Fruit fly (Drosophila melanogaster) whole organism, embryonic: ENCODE measurements around the gene Max.
A peak's percentile ranks its signal among the peaks of the same experiment; 100 is the strongest.

Experiments
- ATbp ChIP-seq: fragments of 200-800 bp; sonication (Bioruptor generic); optimal IDR thresholded peaks from 2 replicates; lab custom pipeline; 2017; ENCODE audit warnings: missing biosample characterization, mild to moderate bottlenecking, missing genetic modification characterization, missing genetic modification reagents
- Adf1 ChIP-seq: fragments of 200-800 bp; sonication (Bioruptor generic); IDR thresholded peaks from 2 replicates; pipeline ENCODE4 v1.3.6; 2022; ENCODE audit warnings: missing biosample characterization, missing genetic modification characterization
- Atf6 ChIP-seq: fragments of 200-800 bp; sonication (Bioruptor generic); IDR thresholded peaks from 2 replicates; pipeline ENCODE4 v1.3.6; 2022; ENCODE audit warnings: missing biosample characterization, missing genetic modification characterization
- B-H1 ChIP-seq: fragments of 200-800 bp; sonication (Bioruptor generic); IDR thresholded peaks from 3 replicates; pipeline ENCODE4 v1.3.6; 2022; ENCODE audit warnings: missing biosample characterization, missing genetic modification characterization
- CG10366 ChIP-seq: fragments of 200-800 bp; sonication (Bioruptor generic); IDR thresholded peaks from 2 replicates; pipeline ENCODE4 v1.3.6; 2022; ENCODE audit warnings: missing biosample characterization, missing genetic modification characterization
- CG11695 ChIP-seq: fragments of 200-800 bp; sonication (Bioruptor generic); IDR thresholded peaks from 3 replicates; pipeline ENCODE4 v1.3.6; 2022; ENCODE audit warnings: missing biosample characterization, missing genetic modification characterization
- CG12071 ChIP-seq: fragments of 200-800 bp; sonication (Bioruptor generic); optimal IDR thresholded peaks from 3 replicates; lab custom pipeline; 2018; ENCODE audit warnings: missing biosample characterization, mild to moderate bottlenecking, missing genetic modification characterization
- CG13296 ChIP-seq: fragments of 200-800 bp; sonication (Bioruptor generic); optimal IDR thresholded peaks from 3 replicates; lab custom pipeline; 2018; ENCODE audit warnings: missing biosample characterization, mild to moderate bottlenecking, missing genetic modification characterization
- CG13624 ChIP-seq: fragments of 200-800 bp; sonication (Bioruptor generic); optimal IDR thresholded peaks from 2 replicates; lab custom pipeline; 2016; ENCODE audit warnings: missing biosample characterization, missing genetic modification characterization
- CG13894 ChIP-seq: fragments of 200-800 bp; sonication (Bioruptor generic); optimal IDR thresholded peaks from 3 replicates; lab custom pipeline; 2018; ENCODE audit warnings: missing biosample characterization, mild to moderate bottlenecking, missing genetic modification characterization, moderate library complexity
- CG14860 ChIP-seq: fragments of 200-800 bp; sonication (Bioruptor generic); IDR thresholded peaks from 3 replicates; pipeline ENCODE4 v1.3.6; 2022; ENCODE audit warnings: missing biosample characterization, missing genetic modification characterization; ENCODE audit not compliant: partially characterized antibody
- CG16779 ChIP-seq: fragments of 200-800 bp; sonication (Bioruptor generic); IDR thresholded peaks from 2 replicates; pipeline ENCODE4 v1.3.6; 2022; ENCODE audit warnings: missing biosample characterization, missing genetic modification characterization
- CG17359 ChIP-seq: fragments of 200-800 bp; sonication (Bioruptor generic); optimal IDR thresholded peaks from 3 replicates; lab custom pipeline; 2018; ENCODE audit warnings: missing biosample characterization, mild to moderate bottlenecking, missing genetic modification characterization, moderate library complexity
- CG2199 ChIP-seq: fragments of 200-800 bp; sonication (Bioruptor generic); IDR thresholded peaks from 3 replicates; pipeline ENCODE4 v1.3.6; 2022; ENCODE audit warnings: missing biosample characterization, missing genetic modification characterization
- CG6765 ChIP-seq: fragments of 200-800 bp; sonication (Bioruptor generic); optimal IDR thresholded peaks from 3 replicates; lab custom pipeline; 2017; ENCODE audit warnings: missing biosample characterization, mild to moderate bottlenecking, missing genetic modification characterization
- CG8944 ChIP-seq: fragments of 200-800 bp; sonication (Bioruptor generic); optimal IDR thresholded peaks from 3 replicates; lab custom pipeline; 2016; ENCODE audit warnings: missing biosample characterization, missing genetic modification characterization
- CG9437 ChIP-seq: fragments of 200-800 bp; sonication (Bioruptor generic); optimal IDR thresholded peaks from 2 replicates; lab custom pipeline; 2018; ENCODE audit warnings: missing biosample characterization, mild to moderate bottlenecking, missing genetic modification characterization
- Chrac-16 ChIP-seq: fragments of 200-800 bp; sonication (Bioruptor generic); optimal IDR thresholded peaks from 3 replicates; lab custom pipeline; 2016; ENCODE audit warnings: missing biosample characterization, missing genetic modification characterization
- Deaf1 ChIP-seq: fragments of 200-800 bp; optimal IDR thresholded peaks from 3 replicates; lab custom pipeline; 2019; ENCODE audit warnings: missing biosample characterization, mild to moderate bottlenecking, missing genetic modification characterization, moderate library complexity
- Dll ChIP-seq: fragments of 200-800 bp; sonication (Bioruptor generic); IDR thresholded peaks from 4 replicates; pipeline ENCODE4 v1.3.6; 2022; ENCODE audit warnings: missing biosample characterization, missing genetic modification characterization; ENCODE audit not compliant: partially characterized antibody
- Ets65A ChIP-seq: fragments of 200-800 bp; sonication (Bioruptor generic); peaks from one replicate; lab custom pipeline; 2016; ENCODE audit warnings: missing biosample characterization, missing genetic modification characterization
- HLH3B ChIP-seq: fragments of 200-800 bp; sonication (Bioruptor generic); IDR thresholded peaks from 2 replicates; pipeline ENCODE4 v1.3.6; 2022; ENCODE audit warnings: missing biosample characterization, missing genetic modification characterization
- Hand ChIP-seq: fragments of 200-800 bp; sonication (Bioruptor generic); optimal IDR thresholded peaks from 2 replicates; lab custom pipeline; 2017; ENCODE audit warnings: mild to moderate bottlenecking, missing biosample characterization, missing genetic modification reagents, missing genetic modification characterization
- MBD-R2 ChIP-seq: fragments of 200-800 bp; sonication (Bioruptor generic); IDR thresholded peaks from 2 replicates; pipeline ENCODE4 v1.3.6; 2022; ENCODE audit warnings: missing biosample characterization, missing genetic modification characterization
- Med ChIP-seq: fragments of 200-800 bp; sonication (Bioruptor generic); peaks from one replicate; lab custom pipeline; 2016; ENCODE audit warnings: missing biosample characterization, missing genetic modification characterization, mild to moderate bottlenecking, inconsistent platforms, moderate library complexity
- Myb ChIP-seq: fragments of 200-800 bp; sonication (Bioruptor generic); optimal IDR thresholded peaks from 2 replicates; lab custom pipeline; 2016; ENCODE audit warnings: missing biosample characterization, missing genetic modification characterization
- Pdp1 ChIP-seq, 2 experiments: fragments of 200-800 bp; sonication (Bioruptor generic); optimal IDR thresholded peaks; 3 replicates each; lab custom pipeline; 2016; ENCODE audit warnings: missing biosample characterization in 2 of 2, missing genetic modification characterization in 2 of 2, mild to moderate bottlenecking in 1 of 2, moderate library complexity in 1 of 2
- Six4 ChIP-seq: fragments of 200-800 bp; sonication (Bioruptor generic); optimal IDR thresholded peaks from 2 replicates; lab custom pipeline; 2016; ENCODE audit warnings: missing biosample characterization, missing genetic modification characterization
- abd-A ChIP-seq: fragments of 200-800 bp; sonication (Bioruptor generic); optimal IDR thresholded peaks from 3 replicates; lab custom pipeline; 2019; ENCODE audit warnings: missing biosample characterization, mild to moderate bottlenecking, missing genetic modification characterization, moderate library complexity
- aop ChIP-seq: fragments of 200-800 bp; sonication (Bioruptor generic); IDR thresholded peaks from 2 replicates; pipeline ENCODE4 v1.3.6; 2022; ENCODE audit warnings: missing biosample characterization, missing genetic modification characterization
- ci ChIP-seq: fragments of 200-800 bp; sonication (Bioruptor generic); IDR thresholded peaks from 3 replicates; pipeline ENCODE4 v1.3.6; 2022; ENCODE audit warnings: missing biosample characterization, missing genetic modification characterization
- crol ChIP-seq: fragments of 200-800 bp; sonication (Bioruptor generic); IDR thresholded peaks from 2 replicates; pipeline ENCODE4 v1.3.6; 2022; ENCODE audit warnings: missing biosample characterization, missing genetic modification characterization
- ewg ChIP-seq: fragments of 200-800 bp; sonication (Bioruptor generic); optimal IDR thresholded peaks from 3 replicates; lab custom pipeline; 2017; ENCODE audit warnings: mild to moderate bottlenecking, missing biosample characterization, missing genetic modification reagents, missing genetic modification characterization
- eyg ChIP-seq: fragments of 200-800 bp; sonication (Bioruptor generic); optimal IDR thresholded peaks from 3 replicates; lab custom pipeline; 2016; ENCODE audit warnings: missing biosample characterization, missing genetic modification characterization
- lbe ChIP-seq: fragments of 200-800 bp; sonication (Bioruptor generic); optimal IDR thresholded peaks from 2 replicates; lab custom pipeline; 2016; ENCODE audit warnings: missing biosample characterization, mild to moderate bottlenecking, missing genetic modification characterization
- pb ChIP-seq: fragments of 200-800 bp; sonication (Bioruptor generic); optimal IDR thresholded peaks from 3 replicates; lab custom pipeline; 2016; ENCODE audit warnings: missing biosample characterization, missing genetic modification characterization
- peb ChIP-seq: fragments of 200-800 bp; sonication (Bioruptor generic); IDR thresholded peaks from 2 replicates; pipeline ENCODE4 v1.3.6; 2022; ENCODE audit warnings: missing biosample characterization, missing genetic modification characterization
- pfk ChIP-seq: fragments of 200-800 bp; sonication (Bioruptor generic); optimal IDR thresholded peaks from 2 replicates; lab custom pipeline; 2018; ENCODE audit warnings: missing biosample characterization, mild to moderate bottlenecking, missing genetic modification characterization, moderate library complexity
- pzg ChIP-seq: fragments of 200-800 bp; sonication (Bioruptor generic); optimal IDR thresholded peaks from 3 replicates; lab custom pipeline; 2018; ENCODE audit warnings: missing biosample characterization, mild to moderate bottlenecking, missing genetic modification characterization, moderate library complexity
- sr ChIP-seq: fragments of 200-800 bp; sonication (Bioruptor generic); IDR thresholded peaks from 3 replicates; pipeline ENCODE4 v1.3.6; 2022; ENCODE audit warnings: missing biosample characterization, missing genetic modification characterization
- stwl ChIP-seq: fragments of 200-800 bp; sonication (Bioruptor generic); optimal IDR thresholded peaks from 3 replicates; lab custom pipeline; 2018; ENCODE audit warnings: missing biosample characterization, mild to moderate bottlenecking, missing genetic modification characterization, moderate library complexity
- toy ChIP-seq: fragments of 200-800 bp; sonication (Bioruptor generic); IDR thresholded peaks from 2 replicates; pipeline ENCODE4 v1.3.6; 2022; ENCODE audit warnings: missing biosample characterization, missing genetic modification characterization
- trh ChIP-seq: fragments of 200-800 bp; sonication (Bioruptor generic); optimal IDR thresholded peaks from 2 replicates; lab custom pipeline; 2016; ENCODE audit warnings: missing biosample characterization, missing genetic modification characterization
- tx ChIP-seq: fragments of 200-800 bp; sonication (Bioruptor generic); optimal IDR thresholded peaks from 2 replicates; lab custom pipeline; 2016; ENCODE audit warnings: missing biosample characterization, missing genetic modification characterization
- unc-4 ChIP-seq: fragments of 200-800 bp; sonication (Bioruptor generic); IDR thresholded peaks from 2 replicates; pipeline ENCODE4 v1.3.6; 2022; ENCODE audit warnings: missing biosample characterization, missing genetic modification characterization; ENCODE audit not compliant: partially characterized antibody
- yki ChIP-seq: fragments of >200 bp; optimal IDR thresholded peaks from 3 replicates; lab custom pipeline; 2018

Max gene

dm6 chr3L:19237780-19238179 lies 26.2 kb downstream of the Max start:
- TF ChIP-seq ewg (GFP tag; lab: Kevin White, UChicago) (peak; percentile 94), abd-A (tag; lab: Kevin White, UChicago) (peak; percentile 32), eyg (GFP tag; lab: Kevin White, UChicago) (no peak), Adf1 (GFP tag; lab: Robert Waterston, UW) (peak; percentile 15; the same call in 1 of the 2 replicates), CG12071 (GFP tag; lab: Kevin White, UChicago) (peak; percentile 10), Myb (peak; percentile 17), crol (GFP tag; lab: Robert Waterston, UW) (peak; percentile 46; the same call in 1 of the 2 replicates), CG9437 (GFP tag; lab: Kevin White, UChicago) (peak; percentile 83), Hand (GFP tag; lab: Kevin White, UChicago) (no peak), Med (GFP tag; lab: Kevin White, UChicago) (peak; percentile 3), lbe (GFP tag; lab: Kevin White, UChicago) (no peak), pzg (peak; percentile 1), CG6765 (GFP tag; lab: Kevin White, UChicago) (no peak), CG13894 (tag; lab: Kevin White, UChicago) (peak; percentile 28), Deaf1 (tag; lab: Kevin White, UChicago) (peak; percentile 48), CG14860 (GFP tag; lab: Robert Waterston, UW) (0 out of 3 replicates have a peak, but pooled peaks have one; percentile 27), pfk (peak; percentile 75)

- peak; percentile 100 for TF ChIP-seq CG2199 (GFP tag; lab: Robert Waterston, UW)
- TF ChIP-seq Six4, result no peak
- no peak for TF ChIP-seq B-H1 (GFP tag; lab: Robert Waterston, UW)
- TF ChIP-seq Ets65A (GFP tag; lab: Kevin White, UChicago), result no peak
Measured at dm6 chr3L:19236554-19236953, 27.4 kb downstream of the Max start.

dm6 chr3L:19236060-19236459 lies 27.9 kb downstream of the Max start, which contains the start of gene CG33647:
TSS of gene CG33647 (plus strand) at chr3L:19236360.
- TF ChIP-seq aop (GFP tag; lab: Robert Waterston, UW) (no peak), CG10366 (no peak), ci (GFP tag; lab: Robert Waterston, UW) (no peak), toy (GFP tag; lab: Robert Waterston, UW) (no peak), MBD-R2 (GFP tag; lab: Robert Waterston, UW) (no peak), stwl (tag; lab: Kevin White, UChicago) (no peak)
- TF ChIP-seq, all 482 proteins: peak for 0

dm6 chr3L:19234922-19235702 lies 28.9 kb downstream of the Max start, which contains the start of gene fz2:
TSS of gene fz2 (minus strand) at chr3L:19235373.
- TF ChIP-seq CG10366, result 0 out of 2 replicates have a peak, but pooled peaks have one; percentile 12
- no peak for TF ChIP-seq CG17359 (tag; lab: Kevin White, UChicago)
- no peak for TF ChIP-seq ATbp (GFP tag; lab: Kevin White, UChicago)
- no peak for TF ChIP-seq CG16779 (GFP tag; lab: Robert Waterston, UW)
- no peak for TF ChIP-seq Pdp1 (GFP tag; optimal IDR thresholded peaks at IDR 0.05; lab: Kevin White, UChicago)
- no peak for TF ChIP-seq sr (GFP tag; lab: Robert Waterston, UW)
- no peak for TF ChIP-seq unc-4 (GFP tag; lab: Robert Waterston, UW)
- no peak for TF ChIP-seq HLH3B (GFP tag; lab: Robert Waterston, UW)
- TF ChIP-seq CG13624 (GFP tag; lab: Kevin White, UChicago), result no peak
- no peak for TF ChIP-seq tx (GFP tag; lab: Kevin White, UChicago)
- TF ChIP-seq ci (GFP tag; lab: Robert Waterston, UW), result 0 out of 3 replicates have a peak, but pooled peaks have one; percentile 7
- no peak for TF ChIP-seq trh (GFP tag; lab: Kevin White, UChicago)
- TF ChIP-seq pb (GFP tag; lab: Kevin White, UChicago), result no peak
- TF ChIP-seq CG8944 (GFP tag; lab: Kevin White, UChicago), result no peak
- no peak for TF ChIP-seq Atf6 (GFP tag; lab: Robert Waterston, UW)
- TF ChIP-seq Chrac-16 (GFP tag; lab: Kevin White, UChicago), result no peak
- TF ChIP-seq CG11695 (GFP tag; lab: Robert Waterston, UW), result no peak
- no peak for TF ChIP-seq yki (lab: Kevin White, UChicago)
- TF ChIP-seq Dll, result no peak
- TF ChIP-seq CG13296 (GFP tag; lab: Kevin White, UChicago), result no peak
- TF ChIP-seq peb, result no peak
